Fruit fly (Drosophila melanogaster) whole organism, embryonic: Measurements from ENCODE around the gene Cow.

Experiments
- Bteb2 ChIP-seq: fragments of 200-800 bp; sonication (Bioruptor generic); optimal IDR thresholded peaks from 2 replicates; lab custom pipeline; 2016; ENCODE audit warnings: missing biosample characterization, missing genetic modification characterization
- CG10979 ChIP-seq: fragments of 200-800 bp; sonication (Bioruptor generic); optimal IDR thresholded peaks from 2 replicates; lab custom pipeline; 2018; ENCODE audit warnings: missing biosample characterization, mild to moderate bottlenecking, missing genetic modification characterization, moderate library complexity
- CG14667 ChIP-seq: fragments of 200-800 bp; sonication (Bioruptor generic); IDR thresholded peaks from 2 replicates; pipeline ENCODE4 v1.3.6; 2022; ENCODE audit warnings: missing biosample characterization, missing genetic modification characterization
- CG14860 ChIP-seq: fragments of 200-800 bp; sonication (Bioruptor generic); IDR thresholded peaks from 3 replicates; pipeline ENCODE4 v1.3.6; 2022; ENCODE audit warnings: missing biosample characterization, missing genetic modification characterization; ENCODE audit not compliant: partially characterized antibody
- CG14965 ChIP-seq: fragments of 200-800 bp; sonication (Bioruptor generic); optimal IDR thresholded peaks from 2 replicates; lab custom pipeline; 2016; ENCODE audit warnings: missing biosample characterization, missing genetic modification characterization, borderline replicate concordance
- CG17359 ChIP-seq: fragments of 200-800 bp; sonication (Bioruptor generic); optimal IDR thresholded peaks from 3 replicates; lab custom pipeline; 2018; ENCODE audit warnings: missing biosample characterization, mild to moderate bottlenecking, missing genetic modification characterization, moderate library complexity
- CG2202 ChIP-seq: fragments of 200-800 bp; sonication (Bioruptor generic); optimal IDR thresholded peaks from 2 replicates; lab custom pipeline; 2018; ENCODE audit warnings: missing biosample characterization, mild to moderate bottlenecking, missing genetic modification characterization
- CG30020 ChIP-seq: fragments of 200-800 bp; optimal IDR thresholded peaks from 2 replicates; lab custom pipeline; 2019; ENCODE audit warnings: missing biosample characterization, mild to moderate bottlenecking, missing genetic modification characterization, moderate library complexity
- CG30403 ChIP-seq: fragments of 200-800 bp; sonication (Bioruptor generic); optimal IDR thresholded peaks from 3 replicates; lab custom pipeline; 2016; ENCODE audit warnings: missing biosample characterization, missing genetic modification characterization
- CG4360 ChIP-seq: fragments of 200-800 bp; sonication (Bioruptor generic); IDR thresholded peaks from 2 replicates; pipeline ENCODE4 v1.3.6; 2022; ENCODE audit warnings: missing biosample characterization, missing genetic modification characterization
- CG4820 ChIP-seq: fragments of 200-800 bp; sonication (Bioruptor generic); optimal IDR thresholded peaks from 3 replicates; lab custom pipeline; 2016; ENCODE audit warnings: missing biosample characterization, missing genetic modification characterization
- CG6254 ChIP-seq: fragments of 200-800 bp; sonication (Bioruptor generic); optimal IDR thresholded peaks from 3 replicates; lab custom pipeline; 2017; ENCODE audit warnings: mild to moderate bottlenecking, missing biosample characterization, missing genetic modification reagents, missing genetic modification characterization
- CG8089 ChIP-seq: fragments of 200-800 bp; sonication (Bioruptor generic); optimal IDR thresholded peaks from 3 replicates; lab custom pipeline; 2016; ENCODE audit warnings: missing biosample characterization, missing genetic modification characterization
- CG8290 ChIP-seq, 3 experiments: fragments of 200-800 bp; sonication (Bioruptor generic); optimal IDR thresholded peaks; 2 replicates each; lab custom pipeline; 2016 to 2019; ENCODE audit warnings: missing biosample characterization in 3 of 3, missing genetic modification characterization in 3 of 3, mild to moderate bottlenecking in 2 of 3, moderate library complexity in 1 of 3
- CG8359 ChIP-seq: fragments of 200-800 bp; sonication (Bioruptor generic); optimal IDR thresholded peaks from 2 replicates; lab custom pipeline; 2017; ENCODE audit warnings: missing biosample characterization, mild to moderate bottlenecking, missing genetic modification characterization, borderline replicate concordance
- CG9727 ChIP-seq: fragments of 200-800 bp; sonication (Bioruptor generic); optimal IDR thresholded peaks from 3 replicates; lab custom pipeline; 2017; ENCODE audit warnings: missing biosample characterization, mild to moderate bottlenecking, missing genetic modification characterization
- CHES-1-like ChIP-seq: fragments of 200-800 bp; sonication (Bioruptor generic); optimal IDR thresholded peaks from 2 replicates; lab custom pipeline; 2016; ENCODE audit warnings: missing biosample characterization, missing genetic modification characterization
- CrebB ChIP-seq: fragments of 200-800 bp; sonication (Bioruptor generic); optimal IDR thresholded peaks from 3 replicates; lab custom pipeline; 2018; ENCODE audit warnings: missing biosample characterization, mild to moderate bottlenecking, missing genetic modification characterization
- E2f2 ChIP-seq: fragments of 200-800 bp; sonication (Bioruptor generic); IDR thresholded peaks from 2 replicates; pipeline ENCODE4 v1.3.6; 2022; ENCODE audit warnings: missing biosample characterization, missing genetic modification characterization
- Eip74EF ChIP-seq, 2 experiments: fragments of 200-800 bp in 1 of 2; fragments of >200 bp in 1 of 2; sonication (Bioruptor generic) in 1 of 2; optimal IDR thresholded peaks; 2 replicates each; lab custom pipeline; 2017 to 2019; ENCODE audit warnings: missing biosample characterization in 2 of 2, missing genetic modification characterization in 2 of 2, mild to moderate bottlenecking in 1 of 2, moderate library complexity in 1 of 2
- Ets97D ChIP-seq: fragments of 200-800 bp; sonication (Bioruptor generic); optimal IDR thresholded peaks from 3 replicates; lab custom pipeline; 2016; ENCODE audit warnings: missing biosample characterization, missing genetic modification characterization
- Gsc ChIP-seq: fragments of 200-800 bp; sonication (Bioruptor generic); IDR thresholded peaks from 2 replicates; pipeline ENCODE4 v1.3.6; 2022; ENCODE audit warnings: missing biosample characterization, missing genetic modification characterization
- H2.0 ChIP-seq: fragments of 200-800 bp; sonication (Bioruptor generic); IDR thresholded peaks from 2 replicates; pipeline ENCODE4 v1.3.6; 2022; ENCODE audit warnings: missing biosample characterization, missing genetic modification characterization
- HLHmδ ChIP-seq: fragments of 200-800 bp; sonication (Bioruptor generic); optimal IDR thresholded peaks from 2 replicates; lab custom pipeline; 2018; ENCODE audit warnings: missing biosample characterization, mild to moderate bottlenecking, missing genetic modification characterization, moderate library complexity
- Hmr ChIP-seq: fragments of 200-800 bp; sonication (Bioruptor generic); optimal IDR thresholded peaks from 3 replicates; lab custom pipeline; 2017; ENCODE audit warnings: mild to moderate bottlenecking, missing biosample characterization, missing genetic modification reagents, missing genetic modification characterization
- Hr39 ChIP-seq: fragments of >200 bp; optimal IDR thresholded peaks from 2 replicates; lab custom pipeline; 2017
- NFAT ChIP-seq: fragments of 200-800 bp; sonication (Bioruptor generic); IDR thresholded peaks from 2 replicates; pipeline ENCODE4 v1.3.6; 2022; ENCODE audit warnings: missing biosample characterization, missing genetic modification characterization
- Opbp ChIP-seq: fragments of 200-800 bp; sonication (Bioruptor generic); IDR thresholded peaks from 3 replicates; pipeline ENCODE4 v1.3.6; 2022; ENCODE audit warnings: missing biosample characterization, missing genetic modification characterization; ENCODE audit not compliant: partially characterized antibody
- Ravus ChIP-seq: fragments of 200-800 bp; sonication (Bioruptor generic); IDR thresholded peaks from 2 replicates; pipeline ENCODE4 v1.3.6; 2022; ENCODE audit warnings: missing biosample characterization, missing genetic modification characterization
- Xbp1 ChIP-seq: fragments of 200-800 bp; sonication (Bioruptor generic); optimal IDR thresholded peaks from 3 replicates; lab custom pipeline; 2016; ENCODE audit warnings: missing biosample characterization, mild to moderate bottlenecking, missing genetic modification characterization
- ac ChIP-seq: fragments of 200-800 bp; sonication (Bioruptor generic); optimal IDR thresholded peaks from 3 replicates; lab custom pipeline; 2017; ENCODE audit warnings: missing biosample characterization, mild to moderate bottlenecking, missing genetic modification characterization
- az2 ChIP-seq: fragments of 200-800 bp; sonication (Bioruptor generic); optimal IDR thresholded peaks from 3 replicates; lab custom pipeline; 2016; ENCODE audit warnings: missing biosample characterization, missing genetic modification characterization
- bab2 ChIP-seq: fragments of 200-800 bp; sonication (Bioruptor generic); optimal IDR thresholded peaks from 2 replicates; lab custom pipeline; 2016; ENCODE audit warnings: missing biosample characterization, missing genetic modification characterization
- bigmax ChIP-seq: fragments of 200-800 bp; sonication (Bioruptor generic); optimal IDR thresholded peaks from 2 replicates; lab custom pipeline; 2018; ENCODE audit warnings: missing biosample characterization, mild to moderate bottlenecking, missing genetic modification characterization
- cas ChIP-seq: fragments of 200-800 bp; sonication (Bioruptor generic); IDR thresholded peaks from 2 replicates; pipeline ENCODE4 v1.3.6; 2022; ENCODE audit warnings: missing biosample characterization, missing genetic modification characterization
- corto ChIP-seq: fragments of 200-800 bp; sonication (Bioruptor generic); optimal IDR thresholded peaks from 2 replicates; lab custom pipeline; 2016; ENCODE audit warnings: missing biosample characterization, mild to moderate bottlenecking, missing genetic modification characterization, moderate library complexity
- croc ChIP-seq: fragments of 200-800 bp; sonication (Bioruptor generic); conservative IDR thresholded peaks from 3 replicates; pipeline ENCODE4 v1.3.6; 2022; ENCODE audit warnings: missing biosample characterization, missing genetic modification characterization
- emc ChIP-seq: fragments of 200-800 bp; sonication (Bioruptor generic); optimal IDR thresholded peaks from 2 replicates; lab custom pipeline; 2016; ENCODE audit warnings: missing biosample characterization, missing genetic modification characterization
- gsb-n ChIP-seq: fragments of 200-800 bp; sonication (Bioruptor generic); optimal IDR thresholded peaks from 3 replicates; lab custom pipeline; 2018; ENCODE audit warnings: missing biosample characterization, mild to moderate bottlenecking, missing genetic modification characterization
- hbn ChIP-seq: fragments of 200-800 bp; sonication (Bioruptor generic); IDR thresholded peaks from 2 replicates; pipeline ENCODE4 v1.3.6; 2022; ENCODE audit warnings: missing biosample characterization, missing genetic modification characterization; ENCODE audit not compliant: partially characterized antibody
- kah ChIP-seq: fragments of 200-800 bp; sonication (Bioruptor generic); optimal IDR thresholded peaks from 2 replicates; lab custom pipeline; 2018; ENCODE audit warnings: missing biosample characterization, mild to moderate bottlenecking, missing genetic modification characterization
- mirr ChIP-seq: fragments of 200-800 bp; sonication (Bioruptor generic); optimal IDR thresholded peaks from 3 replicates; lab custom pipeline; 2018; ENCODE audit warnings: missing biosample characterization, mild to moderate bottlenecking, missing genetic modification characterization
- p53 ChIP-seq: fragments of 200-800 bp; sonication (Bioruptor generic); optimal IDR thresholded peaks from 2 replicates; lab custom pipeline; 2016; ENCODE audit warnings: missing biosample characterization, missing genetic modification characterization
- pb ChIP-seq: fragments of 200-800 bp; sonication (Bioruptor generic); optimal IDR thresholded peaks from 3 replicates; lab custom pipeline; 2016; ENCODE audit warnings: missing biosample characterization, missing genetic modification characterization
- peb ChIP-seq: fragments of 200-800 bp; sonication (Bioruptor generic); IDR thresholded peaks from 2 replicates; pipeline ENCODE4 v1.3.6; 2022; ENCODE audit warnings: missing biosample characterization, missing genetic modification characterization
- pum ChIP-seq: fragments of 200-800 bp; sonication (Bioruptor generic); optimal IDR thresholded peaks from 2 replicates; lab custom pipeline; 2016; ENCODE audit warnings: missing biosample characterization, missing genetic modification characterization
- sd ChIP-seq: fragments of 200-800 bp; sonication (Bioruptor generic); optimal IDR thresholded peaks from 3 replicates; lab custom pipeline; 2018; ENCODE audit warnings: missing biosample characterization, mild to moderate bottlenecking, missing genetic modification characterization, moderate library complexity
- shn ChIP-seq: fragments of 200-800 bp; sonication (Bioruptor generic); optimal IDR thresholded peaks from 3 replicates; lab custom pipeline; 2016; ENCODE audit warnings: missing biosample characterization, missing genetic modification characterization
- tio ChIP-seq: fragments of 200-800 bp; sonication (Bioruptor generic); optimal IDR thresholded peaks from 2 replicates; lab custom pipeline; 2017; ENCODE audit warnings: missing biosample characterization, missing genetic modification characterization, inconsistent platforms
- z ChIP-seq: fragments of 200-800 bp; sonication (Bioruptor generic); IDR thresholded peaks from 3 replicates; pipeline ENCODE4 v1.3.6; 2022; ENCODE audit warnings: missing biosample characterization, missing genetic modification characterization

The Cow gene

dm6 chr3R:23048690-23049118 lies 63.8 kb downstream of the Cow start:
- peak; percentile 58 for TF ChIP-seq tio (GFP tag; lab: Kevin White, UChicago)
- TF ChIP-seq az2 (GFP tag; lab: Kevin White, UChicago), result peak; percentile 77
- no peak for TF ChIP-seq CG14965 (GFP tag; lab: Kevin White, UChicago)
- TF ChIP-seq cas, result no peak
- no peak for TF ChIP-seq kah
- peak; percentile 59; the same call in 1 of the 2 replicates for TF ChIP-seq E2f2 (GFP tag; lab: Robert Waterston, UW)
- no peak for TF ChIP-seq HLHmδ (GFP tag; lab: Kevin White, UChicago)
- TF ChIP-seq CG17359 (tag; lab: Kevin White, UChicago), result peak; percentile 81
- peak; percentile 43 for TF ChIP-seq CG30020
- TF ChIP-seq CG4820 (GFP tag; lab: Kevin White, UChicago), result peak; percentile 60
- TF ChIP-seq CG6254 (GFP tag; lab: Kevin White, UChicago), result peak; percentile 59
- TF ChIP-seq shn, result no peak
- no peak for TF ChIP-seq CG8359 (GFP tag; lab: Kevin White, UChicago)
- no peak for TF ChIP-seq corto (GFP tag; lab: Kevin White, UChicago)
- peak; percentile 42 for TF ChIP-seq gsb-n
- TF ChIP-seq hbn (GFP tag; lab: Robert Waterston, UW), result no peak
- peak in 1 of 2 experiments; percentile 83 for TF ChIP-seq Eip74EF (GFP tag; optimal IDR thresholded peaks at IDR 0.05; lab: Kevin White, UChicago)
- peak; percentile 52; the same call in 1 of the 2 replicates for TF ChIP-seq H2.0
- TF ChIP-seq emc (GFP tag; lab: Kevin White, UChicago), result no peak
- TF ChIP-seq pb (GFP tag; lab: Kevin White, UChicago), result no peak
- no peak for TF ChIP-seq CG14860
- TF ChIP-seq Hr39 (lab: Kevin White, UChicago), result no peak
- peak; percentile 43; the same call in 1 of the 2 replicates for TF ChIP-seq CG14667 (GFP tag; lab: Robert Waterston, UW)
- peak; percentile 82 for TF ChIP-seq CG30403 (GFP tag; lab: Kevin White, UChicago)
- TF ChIP-seq Opbp (GFP tag; lab: Robert Waterston, UW), result no peak
- peak; percentile 67 for TF ChIP-seq CG9727 (GFP tag; lab: Kevin White, UChicago)
- TF ChIP-seq CG8089 (GFP tag; lab: Kevin White, UChicago), result peak; percentile 20
- peak; percentile 60 for TF ChIP-seq Bteb2
- no peak for TF ChIP-seq CG4360 (GFP tag; lab: Robert Waterston, UW)
- TF ChIP-seq pum (GFP tag; lab: Kevin White, UChicago), result peak; percentile 42
- peak; percentile 66; the same call in 2 of the 3 replicates for TF ChIP-seq croc
- peak; percentile 42 for TF ChIP-seq sd (tag; lab: Kevin White, UChicago)
- no peak for TF ChIP-seq bigmax (GFP tag; lab: Kevin White, UChicago)
- peak; percentile 61 for TF ChIP-seq peb (GFP tag; lab: Robert Waterston, UW)
- TF ChIP-seq CrebB (tag; lab: Kevin White, UChicago), result peak; percentile 39
- TF ChIP-seq ac, result no peak
- TF ChIP-seq Gsc (GFP tag; lab: Robert Waterston, UW), result 0 out of 2 replicates have a peak, but pooled peaks have one; percentile 32
- no peak for TF ChIP-seq NFAT (GFP tag; lab: Robert Waterston, UW)
- TF ChIP-seq p53 (GFP tag; lab: Kevin White, UChicago), result no peak
- peak; percentile 85 for TF ChIP-seq CG10979 (tag; lab: Kevin White, UChicago)
- TF ChIP-seq bab2 (GFP tag; lab: Kevin White, UChicago), result peak; percentile 2
- TF ChIP-seq Hmr (GFP tag; lab: Kevin White, UChicago), result peak; percentile 71
- TF ChIP-seq mirr, result no peak
- peak; percentile 74 for TF ChIP-seq Xbp1 (GFP tag; lab: Kevin White, UChicago)
- TF ChIP-seq Ravus (GFP tag; lab: Robert Waterston, UW), result no peak; the same call in 1 of the 2 replicates
- TF ChIP-seq CHES-1-like (GFP tag; lab: Kevin White, UChicago), result no peak
- TF ChIP-seq Ets97D, result peak; percentile 10
- TF ChIP-seq CG8290 (GFP tag; optimal IDR thresholded peaks at IDR 0.05; lab: Kevin White, UChicago), result peak; percentile 48
- TF ChIP-seq CG8290 (tag; optimal IDR thresholded peaks at IDR 0.05; lab: Kevin White, UChicago), result no peak
- TF ChIP-seq CG2202 (tag; lab: Kevin White, UChicago), result peak; percentile 34
- peak; percentile 90 for TF ChIP-seq z (GFP tag; lab: Robert Waterston, UW)
